Worm (Caenorhabditis elegans): ENCODE data around the gene W06B4.2.

ce11 chrII:4490729-4491128 is 22.8 kb downstream of the W06B4.2 start, which contains the start of gene T05C1.5:
- TF ChIP-seq fkh-10 (GFP tag; optimal IDR thresholded peaks at IDR 0.05) = no peak
- no peak for TF ChIP-seq nhr-28 (tag; optimal IDR thresholded peaks at IDR 0.05)

Data from whole organism, L1 larva.